Worm (Caenorhabditis elegans) whole organism, young adult: ENCODE data around the gene ZC302.3.

ENCODE experiments used
- F23B12.7 ChIP-seq: sonication (generic microtip); optimal IDR thresholded peaks from 2 replicates; lab custom pipeline; 2017; ENCODE audit warnings: missing genetic modification characterization, mild to moderate bottlenecking, missing compliant biosample characterization, antibody characterized with exemption, moderate library complexity; ENCODE audit not compliant: insufficient read depth
- F57C9.4 ChIP-seq: sonication (generic microtip); optimal IDR thresholded peaks from 2 replicates; lab custom pipeline; 2017; ENCODE audit warnings: mild to moderate bottlenecking, missing genetic modification characterization, missing compliant biosample characterization
- K11D2.4 ChIP-seq: fragments of 200-800 bp; sonication (Bioruptor generic); IDR thresholded peaks from 2 replicates; pipeline ENCODE4 v1.3.6; 2022; ENCODE audit warnings: missing genetic modification reagents, missing genetic modification characterization, missing compliant biosample characterization
- Y56A3A.18 ChIP-seq: fragments of 200-800 bp; sonication (Bioruptor generic); IDR thresholded peaks from 2 replicates; pipeline ENCODE4 v1.3.6; 2022; ENCODE audit warnings: missing genetic modification reagents, missing genetic modification characterization, missing compliant biosample characterization
- ZK185.1 ChIP-seq: sonication (generic microtip); optimal IDR thresholded peaks from 2 replicates; lab custom pipeline; 2016; ENCODE audit warnings: mild to moderate bottlenecking, missing genetic modification characterization, missing compliant biosample characterization; ENCODE audit not compliant: poor library complexity, severe bottlenecking
- ama-1 ChIP-seq, 3 experiments: fragments of 150-350 bp in 1 of 3; sonication (generic microtip) in 2 of 3; optimal IDR thresholded peaks; 2 replicates each; lab custom pipeline; 2014 to 2018; ENCODE audit warnings: missing biosample characterization in 2 of 3, missing genetic modification characterization in 2 of 3, missing genetic modification reagents in 2 of 3
- aptf-2 ChIP-seq: fragments of 200-800 bp; sonication (Bioruptor generic); conservative IDR thresholded peaks from 2 replicates; pipeline ENCODE4 v1.3.6; 2022; ENCODE audit warnings: missing genetic modification reagents, missing genetic modification characterization, missing compliant biosample characterization
- atf-7 ChIP-seq: sonication (generic microtip); optimal IDR thresholded peaks from 2 replicates; lab custom pipeline; 2017; ENCODE audit warnings: mild to moderate bottlenecking, missing genetic modification characterization, missing compliant biosample characterization
- cebp-1 ChIP-seq, 2 experiments: fragments of 200-800 bp in 1 of 2; sonication (Bioruptor generic) in 1 of 2; sonication (generic microtip) in 1 of 2; IDR thresholded peaks in 1 of 2; optimal IDR thresholded peaks in 1 of 2; 2 replicates each; pipeline versions ENCODE4 v1.3.6 to Lab custom; 2017 to 2022; ENCODE audit warnings: missing compliant biosample characterization in 2 of 2, missing genetic modification characterization in 2 of 2, mild to moderate bottlenecking in 1 of 2, missing genetic modification reagents in 1 of 2, moderate library complexity in 1 of 2
- cebp-2 ChIP-seq: fragments of 200-800 bp; sonication (Bioruptor generic); IDR thresholded peaks from 2 replicates; pipeline ENCODE4 v1.3.6; 2022; ENCODE audit warnings: missing genetic modification characterization, missing compliant biosample characterization
- ceh-40 ChIP-seq: fragments of 200-800 bp; sonication (Bioruptor generic); IDR thresholded peaks from 2 replicates; pipeline ENCODE4 v1.3.6; 2022; ENCODE audit warnings: missing genetic modification characterization, missing compliant biosample characterization
- egl-44 ChIP-seq: fragments of 200-800 bp; sonication (Bioruptor generic); IDR thresholded peaks from 2 replicates; pipeline ENCODE4 v1.3.6; 2022; ENCODE audit warnings: missing genetic modification reagents, missing genetic modification characterization, missing compliant biosample characterization
- ekl-4 ChIP-seq: fragments of 200-800 bp; sonication (Bioruptor generic); IDR thresholded peaks from 2 replicates; pipeline ENCODE4 v1.3.6; 2022; ENCODE audit warnings: missing genetic modification reagents, missing genetic modification characterization, missing compliant biosample characterization
- ets-4 ChIP-seq: fragments of 200-800 bp; sonication (Bioruptor generic); optimal IDR thresholded peaks from 2 replicates; lab custom pipeline; 2018; ENCODE audit warnings: mild to moderate bottlenecking, missing genetic modification characterization, missing compliant biosample characterization
- hmg-1.2 ChIP-seq: fragments of 200-800 bp; sonication (Bioruptor generic); IDR thresholded peaks from 2 replicates; pipeline ENCODE4 v1.3.6; 2022; ENCODE audit warnings: missing genetic modification reagents, missing genetic modification characterization, missing compliant biosample characterization
- hsf-1 ChIP-seq: fragments of 200-800 bp; sonication (Bioruptor generic); IDR thresholded peaks from 2 replicates; pipeline ENCODE4 v1.3.6; 2022; ENCODE audit warnings: missing genetic modification reagents, missing genetic modification characterization, missing compliant biosample characterization
- lag-1 ChIP-seq: fragments of 200-800 bp; sonication (Bioruptor generic); IDR thresholded peaks from 2 replicates; pipeline ENCODE4 v1.3.6; 2022; ENCODE audit warnings: missing genetic modification reagents, missing genetic modification characterization, missing compliant biosample characterization
- lin-26 ChIP-seq: fragments of 200-800 bp; sonication (Bioruptor generic); IDR thresholded peaks from 2 replicates; pipeline ENCODE4 v1.3.6; 2022; ENCODE audit warnings: missing genetic modification reagents, missing genetic modification characterization, missing compliant biosample characterization
- madf-10 ChIP-seq: sonication (generic microtip); optimal IDR thresholded peaks from 2 replicates; lab custom pipeline; 2016; ENCODE audit warnings: mild to moderate bottlenecking, missing genetic modification characterization, missing compliant biosample characterization
- madf-3 ChIP-seq: fragments of 200-800 bp; sonication (Bioruptor generic); IDR thresholded peaks from 2 replicates; pipeline ENCODE4 v1.3.6; 2022; ENCODE audit warnings: missing genetic modification reagents, missing genetic modification characterization, missing compliant biosample characterization
- mel-28 ChIP-seq: sonication (generic microtip); optimal IDR thresholded peaks from 2 replicates; lab custom pipeline; 2016; ENCODE audit warnings: borderline replicate concordance, mild to moderate bottlenecking, missing genetic modification characterization, missing compliant biosample characterization
- mxl-1 ChIP-seq: sonication (generic microtip); optimal IDR thresholded peaks from 2 replicates; lab custom pipeline; 2016; ENCODE audit warnings: missing genetic modification characterization, missing compliant biosample characterization
- nfyb-1 ChIP-seq: fragments of 200-800 bp; sonication (Bioruptor generic); IDR thresholded peaks from 2 replicates; pipeline ENCODE4 v1.3.6; 2022; ENCODE audit warnings: missing genetic modification reagents, missing genetic modification characterization, missing compliant biosample characterization
- nhr-120 ChIP-seq: fragments of 200-800 bp; sonication (Bioruptor generic); IDR thresholded peaks from 2 replicates; pipeline ENCODE4 v1.3.6; 2022; ENCODE audit warnings: missing genetic modification characterization, missing compliant biosample characterization
- nhr-27 ChIP-seq: fragments of 200-800 bp; sonication (Bioruptor generic); optimal IDR thresholded peaks from 2 replicates; lab custom pipeline; 2018; ENCODE audit warnings: mild to moderate bottlenecking, missing genetic modification characterization, moderate library complexity, missing compliant biosample characterization
- nhr-80 ChIP-seq: sonication (generic microtip); optimal IDR thresholded peaks from 2 replicates; lab custom pipeline; 2016; ENCODE audit warnings: missing genetic modification characterization, missing compliant biosample characterization
- pbrm-1 ChIP-seq: fragments of 200-800 bp; sonication (Bioruptor generic); IDR thresholded peaks from 2 replicates; pipeline ENCODE4 v1.3.6; 2022; ENCODE audit warnings: missing genetic modification reagents, missing genetic modification characterization, missing compliant biosample characterization
- rcor-1 ChIP-seq: fragments of 200-800 bp; sonication (Bioruptor generic); IDR thresholded peaks from 2 replicates; pipeline ENCODE4 v1.3.6; 2022; ENCODE audit warnings: missing genetic modification reagents, missing genetic modification characterization, missing compliant biosample characterization
- repo-1 ChIP-seq: sonication (generic microtip); optimal IDR thresholded peaks from 2 replicates; lab custom pipeline; 2017; ENCODE audit warnings: mild to moderate bottlenecking, missing genetic modification characterization, missing compliant biosample characterization
- rpc-1 ChIP-seq, 2 experiments: fragments of 150-350 bp in 1 of 2; sonication (generic microtip) in 1 of 2; optimal IDR thresholded peaks; 2 replicates each; lab custom pipeline; 2014 to 2018; ENCODE audit warnings: missing biosample characterization in 1 of 2, missing genetic modification characterization in 1 of 2, missing genetic modification reagents in 1 of 2, missing genotype in 1 of 2
- sdz-38 ChIP-seq: sonication (generic microtip); optimal IDR thresholded peaks from 2 replicates; lab custom pipeline; 2016; ENCODE audit warnings: missing genotype, missing genetic modification characterization, missing compliant biosample characterization
- tbp1 ChIP-seq: fragments of 200-800 bp; sonication (Bioruptor generic); optimal IDR thresholded peaks from 2 replicates; lab custom pipeline; 2018; ENCODE audit warnings: mild to moderate bottlenecking, missing genetic modification characterization, missing compliant biosample characterization
- unc-62 ChIP-seq: fragments of 150-350 bp; optimal IDR thresholded peaks from 2 replicates; lab custom pipeline; 2014; ENCODE audit warnings: missing biosample characterization, missing genetic modification reagents, missing genetic modification characterization
- ztf-25 ChIP-seq: fragments of 200-800 bp; sonication (Bioruptor generic); IDR thresholded peaks from 2 replicates; pipeline ENCODE4 v1.3.6; 2022; ENCODE audit warnings: missing genetic modification reagents, missing genetic modification characterization, missing compliant biosample characterization
- ztf-28 ChIP-seq: fragments of 200-800 bp; sonication (Bioruptor generic); IDR thresholded peaks from 2 replicates; pipeline ENCODE4 v1.3.6; 2022; ENCODE audit warnings: missing genetic modification reagents, missing genetic modification characterization, missing compliant biosample characterization

Gene ZC302.3

ce11 chrV:10715158-10716152, 25.8 kb downstream of the ZC302.3 start (continued):
- peak; percentile 74; the same call in 1 of the 2 replicates for TF ChIP-seq egl-44
- TF ChIP-seq, all 124 proteins: peak for 57

DNA sequence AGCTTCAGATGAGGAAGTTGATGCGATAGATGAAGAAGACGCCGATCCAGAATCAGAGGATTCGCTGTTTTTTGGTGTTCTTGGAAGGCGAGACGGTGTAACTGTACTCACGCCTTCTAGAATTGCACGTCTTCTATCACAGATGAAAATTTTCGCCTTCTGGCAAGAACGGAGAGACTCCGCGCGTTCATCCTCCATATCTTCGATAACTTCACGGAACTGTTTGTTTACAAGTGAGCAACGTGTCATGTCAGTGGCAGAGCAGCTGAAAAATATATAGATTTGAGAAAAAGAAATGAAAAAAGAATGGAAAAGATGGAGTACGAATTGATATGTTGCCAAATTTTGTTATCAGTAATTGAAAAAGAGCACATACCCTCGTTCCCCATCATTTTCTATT, 26.6 kb downstream of the ZC302.3 start:
- TF ChIP-seq mxl-1 (tag; lab: Kevin White, UChicago): no peak
- 0 out of 2 replicates have a peak, but pooled peaks have one; percentile 15 for TF ChIP-seq cebp-2 (GFP tag; lab: Robert Waterston, UW)
- TF ChIP-seq ceh-40 (GFP tag; lab: Robert Waterston, UW): no peak
- TF ChIP-seq nhr-80 (tag; lab: Kevin White, UChicago): peak; percentile 24
- peak; percentile 9; the same call in 1 of the 2 replicates for TF ChIP-seq Y56A3A.18 (GFP tag; lab: Robert Waterston, UW)
- TF ChIP-seq nhr-120 (GFP tag; lab: Robert Waterston, UW): 0 out of 2 replicates have a peak, but pooled peaks have one; percentile 39
- TF ChIP-seq nfyb-1 (GFP tag; lab: Robert Waterston, UW): peak; percentile 48; the same call in 1 of the 2 replicates
- 0 out of 2 replicates have a peak, but pooled peaks have one; percentile 67 for TF ChIP-seq lag-1 (GFP tag; lab: Robert Waterston, UW)

- TF ChIP-seq cebp-1 (GFP tag; IDR thresholded peaks at IDR 0.05; lab: Robert Waterston, UW) (no peak), cebp-1 (tag; optimal IDR thresholded peaks at IDR 0.05; lab: Kevin White, UChicago) (peak; percentile 14), K11D2.4 (GFP tag; lab: Robert Waterston, UW) (no peak), atf-7 (tag; lab: Kevin White, UChicago) (peak; percentile 11), ekl-4 (GFP tag; lab: Robert Waterston, UW) (no peak), nhr-80 (tag; lab: Kevin White, UChicago) (peak; percentile 71), ets-4 (GFP tag; lab: Kevin White, UChicago) (peak; percentile 13)
Observed at ce11 chrV:10713704-10714239, 27.5 kb downstream of the ZC302.3 start.

ce11 chrV:10712608-10712900, 28.7 kb downstream of the ZC302.3 start:
- TF ChIP-seq rcor-1 (no peak), ztf-28 (GFP tag; lab: Robert Waterston, UW) (0 out of 2 replicates have a peak, but pooled peaks have one; percentile 5), sdz-38 (tag; lab: Kevin White, UChicago) (no peak), K11D2.4 (GFP tag; lab: Robert Waterston, UW) (0 out of 2 replicates have a peak, but pooled peaks have one; percentile 3), ama-1 (optimal IDR thresholded peaks at IDR 0.05; lab: Kevin White, UChicago) (no peak), ama-1 (GFP tag; optimal IDR thresholded peaks at IDR 0.05; lab: Kevin White, UChicago) (peak in 1 of 2 experiments; percentile 5), ztf-25 (peak; percentile 53; the same call in 1 of the 2 replicates), lin-26 (GFP tag; lab: Robert Waterston, UW) (no peak), hsf-1 (0 out of 2 replicates have a peak, but pooled peaks have one; percentile 8)

DNA sequence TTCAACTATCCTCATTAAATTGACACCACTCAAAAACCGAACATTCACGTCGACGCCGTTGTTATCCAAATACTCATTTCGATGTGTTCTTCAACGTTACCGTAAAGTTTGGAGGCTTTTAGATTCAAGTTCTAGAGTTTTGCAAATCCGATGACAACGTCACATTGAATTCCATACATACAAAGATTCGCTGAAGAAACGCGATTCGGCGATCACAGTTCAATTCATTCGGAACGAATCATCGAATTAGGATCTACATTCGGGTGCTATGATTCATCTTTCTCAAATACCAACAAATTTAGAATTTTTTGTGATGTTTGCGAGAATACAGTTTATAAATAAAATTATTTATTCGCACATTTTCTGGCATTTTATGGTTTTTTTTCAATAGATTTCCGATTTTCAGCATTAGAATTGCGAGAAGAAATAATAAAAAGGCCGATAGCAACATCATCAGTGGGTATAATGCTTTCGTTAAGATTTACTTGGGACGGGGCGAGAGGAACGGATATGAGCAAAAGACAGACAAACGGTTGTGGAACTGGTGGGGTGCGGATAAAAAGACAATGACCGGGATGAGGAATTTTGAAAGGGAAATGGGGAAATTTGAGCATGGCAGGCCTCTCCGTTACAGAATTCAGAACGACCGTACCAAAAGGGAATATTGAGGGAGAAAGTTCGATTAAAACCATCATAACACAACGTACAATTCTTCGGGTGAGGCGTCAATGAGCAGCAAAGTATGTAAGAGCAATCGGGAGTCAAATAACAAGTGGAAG, 29.2 kb downstream of the ZC302.3 start:
- no peak for TF ChIP-seq aptf-2
- no peak for TF ChIP-seq tbp1 (GFP tag; lab: Kevin White, UChicago)
- TF ChIP-seq unc-62 (GFP tag; lab: Kevin White, UChicago): no peak
- TF ChIP-seq hmg-1.2: 0 out of 2 replicates have a peak, but pooled peaks have one; percentile 8
- TF ChIP-seq F57C9.4 (tag; lab: Kevin White, UChicago): no peak
- no peak for TF ChIP-seq repo-1
- no peak for TF ChIP-seq nhr-27 (tag; lab: Kevin White, UChicago)
- peak; percentile 35 for TF ChIP-seq mel-28
- TF ChIP-seq cebp-1 (GFP tag; IDR thresholded peaks at IDR 0.05; lab: Robert Waterston, UW): no peak
- TF ChIP-seq cebp-1 (tag; optimal IDR thresholded peaks at IDR 0.05; lab: Kevin White, UChicago): peak; percentile 55
- TF ChIP-seq madf-3 (GFP tag; lab: Robert Waterston, UW): 0 out of 2 replicates have a peak, but pooled peaks have one; percentile 42
- no peak; the same call in 1 of the 2 replicates for TF ChIP-seq ztf-25
- TF ChIP-seq rpc-1 (optimal IDR thresholded peaks at IDR 0.05; lab: Kevin White, UChicago): no peak
- no peak for TF ChIP-seq rpc-1 (tag; optimal IDR thresholded peaks at IDR 0.05; lab: Kevin White, UChicago)
- TF ChIP-seq F23B12.7 (tag; lab: Kevin White, UChicago): peak; percentile 4
- no peak for TF ChIP-seq madf-10 (tag; lab: Kevin White, UChicago)
- peak; percentile 18 for TF ChIP-seq ZK185.1
- no peak for TF ChIP-seq pbrm-1 (GFP tag; lab: Robert Waterston, UW)
